Fruit fly (Drosophila melanogaster) whole organism, embryonic: Measurements from ENCODE around the gene BRWD3.
A peak's percentile ranks its signal among the peaks of the same experiment; 100 is the strongest.

Experiments
- Adf1 ChIP-seq: fragments of 200-800 bp; sonication (Bioruptor generic); IDR thresholded peaks from 2 replicates; pipeline ENCODE4 v1.3.6; 2022; ENCODE audit warnings: missing biosample characterization, missing genetic modification characterization
- BtbVII ChIP-seq: fragments of 200-800 bp; sonication (Bioruptor generic); optimal IDR thresholded peaks from 3 replicates; lab custom pipeline; 2017; ENCODE audit warnings: missing biosample characterization, mild to moderate bottlenecking, missing genetic modification characterization
- CG13287 ChIP-seq: fragments of 200-800 bp; sonication (Bioruptor generic); IDR thresholded peaks from 2 replicates; pipeline ENCODE4 v1.3.6; 2022; ENCODE audit warnings: missing biosample characterization, missing genetic modification characterization; ENCODE audit not compliant: partially characterized antibody
- CG14860 ChIP-seq: fragments of 200-800 bp; sonication (Bioruptor generic); IDR thresholded peaks from 3 replicates; pipeline ENCODE4 v1.3.6; 2022; ENCODE audit warnings: missing biosample characterization, missing genetic modification characterization; ENCODE audit not compliant: partially characterized antibody
- CG15514 ChIP-seq: fragments of 200-800 bp; sonication (Bioruptor generic); optimal IDR thresholded peaks from 3 replicates; lab custom pipeline; 2017; ENCODE audit warnings: missing biosample characterization, missing genetic modification characterization, mild to moderate bottlenecking, moderate library complexity, missing genetic modification reagents
- CG16813 ChIP-seq: fragments of 200-800 bp; sonication (Bioruptor generic); IDR thresholded peaks from 3 replicates; pipeline ENCODE4 v1.3.6; 2022; ENCODE audit warnings: missing biosample characterization, missing genetic modification characterization; ENCODE audit not compliant: partially characterized antibody
- CG17912 ChIP-seq: fragments of 200-800 bp; sonication (Bioruptor generic); optimal IDR thresholded peaks from 2 replicates; lab custom pipeline; 2018; ENCODE audit warnings: missing biosample characterization, mild to moderate bottlenecking, missing genetic modification characterization
- CG3065 ChIP-seq: fragments of 200-800 bp; sonication (Bioruptor generic); optimal IDR thresholded peaks from 2 replicates; lab custom pipeline; 2016; ENCODE audit warnings: missing biosample characterization, missing genetic modification characterization
- CG32767 ChIP-seq: fragments of 200-800 bp; sonication (Bioruptor generic); IDR thresholded peaks from 2 replicates; pipeline ENCODE4 v1.3.6; 2022; ENCODE audit warnings: missing biosample characterization, missing genetic modification characterization
- CG32772 ChIP-seq: fragments of 200-800 bp; sonication (Bioruptor generic); IDR thresholded peaks from 2 replicates; pipeline ENCODE4 v1.3.6; 2022; ENCODE audit warnings: missing biosample characterization, missing genetic modification characterization
- CG33213 ChIP-seq: fragments of 200-800 bp; sonication (Bioruptor generic); optimal IDR thresholded peaks from 3 replicates; lab custom pipeline; 2016; ENCODE audit warnings: missing biosample characterization, missing genetic modification characterization
- CG34376 ChIP-seq: fragments of 200-800 bp; sonication (Bioruptor generic); optimal IDR thresholded peaks from 2 replicates; lab custom pipeline; 2018; ENCODE audit warnings: missing biosample characterization, mild to moderate bottlenecking, missing genetic modification characterization
- CG7745 ChIP-seq: fragments of 200-800 bp; sonication (Bioruptor generic); optimal IDR thresholded peaks from 2 replicates; lab custom pipeline; 2018; ENCODE audit warnings: missing biosample characterization, mild to moderate bottlenecking, missing genetic modification characterization, moderate library complexity
- CG7839 ChIP-seq: fragments of 200-800 bp; sonication (Bioruptor generic); optimal IDR thresholded peaks from 3 replicates; lab custom pipeline; 2018; ENCODE audit warnings: missing biosample characterization, mild to moderate bottlenecking, missing genetic modification characterization, moderate library complexity
- Camta ChIP-seq: fragments of 200-800 bp; sonication (Bioruptor generic); optimal IDR thresholded peaks from 2 replicates; lab custom pipeline; 2016; ENCODE audit warnings: missing biosample characterization, missing genetic modification characterization
- Doc3 ChIP-seq: fragments of 200-800 bp; sonication (Bioruptor generic); IDR thresholded peaks from 3 replicates; pipeline ENCODE4 v1.3.6; 2022; ENCODE audit warnings: missing biosample characterization, missing genetic modification characterization; ENCODE audit not compliant: partially characterized antibody
- Ets97D ChIP-seq: fragments of 200-800 bp; sonication (Bioruptor generic); optimal IDR thresholded peaks from 3 replicates; lab custom pipeline; 2016; ENCODE audit warnings: missing biosample characterization, missing genetic modification characterization
- HLH4C ChIP-seq: fragments of 200-800 bp; sonication (Bioruptor generic); IDR thresholded peaks from 3 replicates; pipeline ENCODE4 v1.3.6; 2022; ENCODE audit warnings: missing biosample characterization, missing genetic modification characterization; ENCODE audit not compliant: partially characterized antibody
- HmgZ ChIP-seq: fragments of 200-800 bp; sonication (Bioruptor generic); optimal IDR thresholded peaks from 2 replicates; lab custom pipeline; 2018; ENCODE audit warnings: missing biosample characterization, mild to moderate bottlenecking, missing genetic modification characterization
- NK7.1 ChIP-seq: fragments of 200-800 bp; sonication (Bioruptor generic); optimal IDR thresholded peaks from 3 replicates; lab custom pipeline; 2016; ENCODE audit warnings: missing biosample characterization, missing genetic modification characterization
- Scr ChIP-seq: fragments of 200-800 bp; sonication (Bioruptor generic); IDR thresholded peaks from 2 replicates; pipeline ENCODE4 v1.3.6; 2022; ENCODE audit warnings: missing biosample characterization, missing genetic modification characterization; ENCODE audit not compliant: partially characterized antibody
- ato ChIP-seq: fragments of 200-800 bp; sonication (Bioruptor generic); IDR thresholded peaks from 2 replicates; pipeline ENCODE4 v1.3.6; 2022; ENCODE audit warnings: missing biosample characterization, missing genetic modification characterization; ENCODE audit not compliant: partially characterized antibody
- cato ChIP-seq: fragments of 200-800 bp; sonication (Bioruptor generic); optimal IDR thresholded peaks from 2 replicates; lab custom pipeline; 2016; ENCODE audit warnings: missing biosample characterization, missing genetic modification characterization, borderline replicate concordance
- cg ChIP-seq: fragments of 200-800 bp; sonication (Bioruptor generic); optimal IDR thresholded peaks from 3 replicates; lab custom pipeline; 2019; ENCODE audit warnings: missing biosample characterization, mild to moderate bottlenecking, missing genetic modification characterization, moderate library complexity
- en ChIP-seq: fragments of 200-800 bp; sonication (Bioruptor generic); optimal IDR thresholded peaks from 2 replicates; lab custom pipeline; 2016; ENCODE audit warnings: missing biosample characterization, missing genetic modification characterization
- exex ChIP-seq: fragments of 200-800 bp; sonication (Bioruptor generic); optimal IDR thresholded peaks from 4 replicates; lab custom pipeline; 2018; ENCODE audit warnings: missing biosample characterization, mild to moderate bottlenecking, missing genetic modification characterization, moderate library complexity
- ftz-f1 ChIP-seq: fragments of 200-800 bp; sonication (Bioruptor generic); optimal IDR thresholded peaks from 2 replicates; lab custom pipeline; 2016; ENCODE audit warnings: missing biosample characterization, missing genetic modification characterization
- gfzf ChIP-seq: fragments of 200-800 bp; sonication (Bioruptor generic); optimal IDR thresholded peaks from 2 replicates; lab custom pipeline; 2016; ENCODE audit warnings: missing biosample characterization, mild to moderate bottlenecking, missing genetic modification characterization, moderate library complexity
- grn ChIP-seq: fragments of 200-800 bp; sonication (Bioruptor generic); optimal IDR thresholded peaks from 3 replicates; lab custom pipeline; 2017; ENCODE audit warnings: missing biosample characterization, missing genetic modification characterization
- gro ChIP-seq: fragments of 200-800 bp; sonication (Bioruptor generic); optimal IDR thresholded peaks from 2 replicates; lab custom pipeline; 2016; ENCODE audit warnings: missing biosample characterization, missing genetic modification characterization
- hb ChIP-seq: fragments of 200-800 bp; sonication (Bioruptor generic); IDR thresholded peaks from 3 replicates; pipeline ENCODE4 v1.3.6; 2022; ENCODE audit warnings: missing biosample characterization, missing genetic modification characterization; ENCODE audit not compliant: partially characterized antibody
- hbn ChIP-seq: fragments of 200-800 bp; sonication (Bioruptor generic); IDR thresholded peaks from 2 replicates; pipeline ENCODE4 v1.3.6; 2022; ENCODE audit warnings: missing biosample characterization, missing genetic modification characterization; ENCODE audit not compliant: partially characterized antibody
- inv ChIP-seq: fragments of 200-800 bp; sonication (Bioruptor generic); IDR thresholded peaks from 2 replicates; pipeline ENCODE4 v1.3.6; 2022; ENCODE audit warnings: missing biosample characterization, missing genetic modification characterization; ENCODE audit not compliant: partially characterized antibody
- lmd ChIP-seq: fragments of 200-800 bp; sonication (Bioruptor generic); IDR thresholded peaks from 2 replicates; pipeline ENCODE4 v1.3.6; 2022; ENCODE audit warnings: missing biosample characterization, missing genetic modification characterization
- mam ChIP-seq: fragments of 200-800 bp; sonication (Bioruptor generic); optimal IDR thresholded peaks from 3 replicates; lab custom pipeline; 2016; ENCODE audit warnings: missing biosample characterization, missing genetic modification characterization
- mld ChIP-seq: fragments of 200-800 bp; sonication (Bioruptor generic); IDR thresholded peaks from 3 replicates; pipeline ENCODE4 v1.3.6; 2022; ENCODE audit warnings: missing biosample characterization, missing genetic modification characterization; ENCODE audit not compliant: partially characterized antibody
- onecut ChIP-seq: fragments of 200-800 bp; sonication (Bioruptor generic); IDR thresholded peaks from 2 replicates; pipeline ENCODE4 v1.3.6; 2022; ENCODE audit warnings: missing biosample characterization, missing genetic modification characterization
- pb ChIP-seq: fragments of 200-800 bp; sonication (Bioruptor generic); optimal IDR thresholded peaks from 3 replicates; lab custom pipeline; 2016; ENCODE audit warnings: missing biosample characterization, missing genetic modification characterization
- pho ChIP-seq: fragments of 200-800 bp; sonication (Bioruptor generic); optimal IDR thresholded peaks from 2 replicates; lab custom pipeline; 2016; ENCODE audit warnings: missing biosample characterization, missing genetic modification characterization
- phol ChIP-seq: fragments of 200-800 bp; sonication (Bioruptor generic); optimal IDR thresholded peaks from 3 replicates; lab custom pipeline; 2018; ENCODE audit warnings: missing biosample characterization, mild to moderate bottlenecking, missing genetic modification characterization, moderate library complexity
- pros ChIP-seq: fragments of 200-800 bp; sonication (Bioruptor generic); optimal IDR thresholded peaks from 3 replicates; lab custom pipeline; 2019; ENCODE audit warnings: missing biosample characterization, mild to moderate bottlenecking, missing genetic modification characterization, moderate library complexity
- sens ChIP-seq: fragments of 200-800 bp; sonication (Bioruptor generic); peaks from one replicate; lab custom pipeline; 2016; ENCODE audit warnings: missing biosample characterization, missing genetic modification characterization
- shn ChIP-seq: fragments of 200-800 bp; sonication (Bioruptor generic); optimal IDR thresholded peaks from 3 replicates; lab custom pipeline; 2016; ENCODE audit warnings: missing biosample characterization, missing genetic modification characterization
- tll ChIP-seq, 2 experiments: fragments of 200-800 bp in 1 of 2; fragments of >200 bp in 1 of 2; sonication (Bioruptor generic) in 1 of 2; optimal IDR thresholded peaks; 2 replicates each; lab custom pipeline; 2017 to 2019; ENCODE audit warnings: missing biosample characterization in 2 of 2, missing genetic modification characterization in 2 of 2, mild to moderate bottlenecking in 1 of 2, moderate library complexity in 1 of 2
- vnd ChIP-seq: fragments of 200-800 bp; sonication (Bioruptor generic); IDR thresholded peaks from 3 replicates; pipeline ENCODE4 v1.3.6; 2022; ENCODE audit warnings: missing biosample characterization, missing genetic modification characterization; ENCODE audit not compliant: partially characterized antibody
- zen2 ChIP-seq: fragments of 200-800 bp; sonication (Bioruptor generic); IDR thresholded peaks from 3 replicates; pipeline ENCODE4 v1.3.6; 2022; ENCODE audit warnings: missing biosample characterization, missing genetic modification characterization; ENCODE audit not compliant: partially characterized antibody

Gene BRWD3

dm6 chr3R:24319632-24320341 is 987 bp downstream of the BRWD3 start (continued):
- TF ChIP-seq BtbVII (GFP tag; lab: Kevin White, UChicago) = peak; percentile 67
- peak; percentile 18 for TF ChIP-seq gro (GFP tag; lab: Kevin White, UChicago)
- no peak for TF ChIP-seq grn (GFP tag; lab: Kevin White, UChicago)
- peak; percentile 12 for TF ChIP-seq en
- peak; percentile 71 for TF ChIP-seq exex
- no peak for TF ChIP-seq lmd (GFP tag; lab: Robert Waterston, UW)
- TF ChIP-seq NK7.1 (GFP tag; lab: Kevin White, UChicago) = no peak
- peak; percentile 9 for TF ChIP-seq shn (GFP tag; lab: Kevin White, UChicago)
- peak; percentile 4 for TF ChIP-seq CG34376 (GFP tag; lab: Kevin White, UChicago)
- TF ChIP-seq CG32772 = peak; percentile 38; the same call in 1 of the 2 replicates

- TF ChIP-seq HmgZ (tag; lab: Kevin White, UChicago) (peak; percentile 25), Camta (GFP tag; lab: Kevin White, UChicago) (no peak), pros (GFP tag; lab: Kevin White, UChicago) (peak; percentile 30), zen2 (GFP tag; lab: Robert Waterston, UW) (peak; percentile 57; the same call in 2 of the 3 replicates), CG13287 (peak; percentile 79), hbn (peak; percentile 50; the same call in 1 of the 2 replicates), gfzf (GFP tag; lab: Kevin White, UChicago) (peak; percentile 13), HLH4C (GFP tag; lab: Robert Waterston, UW) (peak; percentile 66), CG3065 (GFP tag; lab: Kevin White, UChicago) (no peak), sens (GFP tag; lab: Kevin White, UChicago) (peak; percentile 90), mld (GFP tag; lab: Robert Waterston, UW) (peak; percentile 62; the same call in 2 of the 3 replicates), ftz-f1 (peak; percentile 96), CG16813 (GFP tag; lab: Robert Waterston, UW) (peak; percentile 57), CG7745 (tag; lab: Kevin White, UChicago) (peak; percentile 35), phol (tag; lab: Kevin White, UChicago) (peak; percentile 98), pho (GFP tag; lab: Kevin White, UChicago) (no peak), onecut (GFP tag; lab: Robert Waterston, UW) (peak; percentile 45; the same call in 1 of the 2 replicates), ato (peak; percentile 68), cg (GFP tag; lab: Kevin White, UChicago) (peak; percentile 97), CG7839 (tag; lab: Kevin White, UChicago) (no peak), tll (GFP tag; optimal IDR thresholded peaks at IDR 0.05; lab: Kevin White, UChicago) (peak in 1 of 2 experiments; percentile 61), Ets97D (GFP tag; lab: Kevin White, UChicago) (peak; percentile 37), mam (GFP tag; lab: Kevin White, UChicago) (no peak), inv (GFP tag; lab: Robert Waterston, UW) (peak; percentile 52; the same call in 1 of the 2 replicates), CG17912 (GFP tag; lab: Kevin White, UChicago) (peak; percentile 25), pb (GFP tag; lab: Kevin White, UChicago) (no peak), CG14860 (peak; percentile 11; the same call in 1 of the 3 replicates), cato (no peak), Adf1 (0 out of 2 replicates have a peak, but pooled peaks have one; percentile 13), CG32767 (0 out of 2 replicates have a peak, but pooled peaks have one; percentile 24), CG33213 (GFP tag; lab: Kevin White, UChicago) (no peak), vnd (GFP tag; lab: Robert Waterston, UW) (peak; percentile 53; the same call in 2 of the 3 replicates), Doc3 (GFP tag; lab: Robert Waterston, UW) (peak; percentile 38; the same call in 1 of the 3 replicates), hb (peak; percentile 59; the same call in 1 of the 3 replicates), Scr (GFP tag; lab: Robert Waterston, UW) (peak; percentile 68), CG15514 (peak; percentile 49)
These were observed 1.5 kb downstream of the BRWD3 start for dm6 chr3R:24320342-24320711.
